Worm (Caenorhabditis elegans) whole organism, young adult: ENCODE results near the gene C53C11.2.

ENCODE experiments used
- ama-1 ChIP-seq, 3 experiments: fragments of 150-350 bp in 1 of 3; sonication (generic microtip) in 2 of 3; optimal IDR thresholded peaks; 2 replicates each; lab custom pipeline; 2014 to 2018; ENCODE audit warnings: missing biosample characterization in 2 of 3, missing genetic modification characterization in 2 of 3, missing genetic modification reagents in 2 of 3
- athp-1 ChIP-seq: sonication (generic microtip); optimal IDR thresholded peaks from 2 replicates; lab custom pipeline; 2017; ENCODE audit warnings: mild to moderate bottlenecking, missing genetic modification characterization, missing compliant biosample characterization
- hmg-20 ChIP-seq: fragments of 200-800 bp; sonication (Bioruptor generic); IDR thresholded peaks from 2 replicates; pipeline ENCODE4 v1.3.6; 2022; ENCODE audit warnings: missing genetic modification reagents, missing genetic modification characterization, missing compliant biosample characterization
- let-526 ChIP-seq: fragments of 200-800 bp; sonication (Bioruptor generic); IDR thresholded peaks from 2 replicates; pipeline ENCODE4 v1.3.6; 2022; ENCODE audit warnings: missing genetic modification reagents, missing genetic modification characterization, missing compliant biosample characterization
- pha-4 ChIP-seq: fragments of 150-350 bp; sonication (generic microtip); optimal IDR thresholded peaks from 2 replicates; lab custom pipeline; 2014; ENCODE audit warnings: missing biosample characterization, missing genetic modification reagents, missing genetic modification characterization
- snpc-4 ChIP-seq, 5 experiments: fragments of 150-350 bp in 1 of 5; sonication (generic microtip) in 4 of 5; optimal IDR thresholded peaks; 2 replicates each; lab custom pipeline; 2014 to 2018; ENCODE audit warnings: missing genetic modification characterization in 5 of 5, missing biosample characterization in 3 of 5, antibody characterized with exemption in 2 of 5, mild to moderate bottlenecking in 2 of 5, missing compliant biosample characterization in 2 of 5, missing genotype in 2 of 5, moderate library complexity in 2 of 5, missing genetic modification reagents in 1 of 5
- unc-62 ChIP-seq: fragments of 150-350 bp; optimal IDR thresholded peaks from 2 replicates; lab custom pipeline; 2014; ENCODE audit warnings: missing biosample characterization, missing genetic modification reagents, missing genetic modification characterization
- ztf-6 ChIP-seq: fragments of 200-800 bp; sonication (Bioruptor generic); IDR thresholded peaks from 2 replicates; pipeline ENCODE4 v1.3.6; 2022; ENCODE audit warnings: missing genetic modification reagents, missing genetic modification characterization, missing compliant biosample characterization

ce11 chrX:17324954-17325353 is 11.5 kb upstream of the C53C11.2 start:
- no peak for TF ChIP-seq ama-1 (optimal IDR thresholded peaks at IDR 0.05; lab: Kevin White, UChicago)
- TF ChIP-seq ama-1 (GFP tag; optimal IDR thresholded peaks at IDR 0.05; lab: Kevin White, UChicago) = no peak
- TF ChIP-seq athp-1 (tag; lab: Kevin White, UChicago) = no peak
- no peak for TF ChIP-seq let-526 (GFP tag; lab: Robert Waterston, UW)
- TF ChIP-seq ztf-6 (GFP tag; lab: Robert Waterston, UW) = no peak
- no peak for TF ChIP-seq snpc-4 (GFP tag; optimal IDR thresholded peaks at IDR 0.05; lab: Kevin White, UChicago)
- TF ChIP-seq snpc-4 (tag; optimal IDR thresholded peaks at IDR 0.05; lab: Kevin White, UChicago) = no peak
- no peak for TF ChIP-seq unc-62 (GFP tag; lab: Kevin White, UChicago)
- no peak for TF ChIP-seq pha-4 (tag; lab: Kevin White, UChicago)
- TF ChIP-seq hmg-20 (GFP tag; lab: Robert Waterston, UW) = no peak
